Fruit fly (Drosophila melanogaster) whole organism, embryonic: ENCODE data around the gene Ythdf.

Experiments used
- CG10274 ChIP-seq: fragments of 200-800 bp; sonication (Bioruptor generic); optimal IDR thresholded peaks from 3 replicates; lab custom pipeline; 2017; ENCODE audit warnings: missing biosample characterization, mild to moderate bottlenecking, missing genetic modification characterization
- CG10565 ChIP-seq: fragments of 200-800 bp; sonication (Bioruptor generic); optimal IDR thresholded peaks from 3 replicates; lab custom pipeline; 2016; ENCODE audit warnings: missing biosample characterization, mild to moderate bottlenecking, missing genetic modification characterization
- CG12155 ChIP-seq: fragments of 200-800 bp; sonication (Bioruptor generic); optimal IDR thresholded peaks from 3 replicates; lab custom pipeline; 2016; ENCODE audit warnings: missing biosample characterization, missing genetic modification characterization
- CG12299 ChIP-seq: fragments of 200-800 bp; sonication (Bioruptor generic); optimal IDR thresholded peaks from 2 replicates; lab custom pipeline; 2018; ENCODE audit warnings: missing biosample characterization, mild to moderate bottlenecking, missing genetic modification characterization
- CG12942 ChIP-seq: fragments of 200-800 bp; sonication (Bioruptor generic); optimal IDR thresholded peaks from 3 replicates; lab custom pipeline; 2016; ENCODE audit warnings: missing biosample characterization, missing genetic modification characterization
- CG13624 ChIP-seq: fragments of 200-800 bp; sonication (Bioruptor generic); optimal IDR thresholded peaks from 2 replicates; lab custom pipeline; 2016; ENCODE audit warnings: missing biosample characterization, missing genetic modification characterization
- CG15479 ChIP-seq: fragments of 200-800 bp; sonication (Bioruptor generic); optimal IDR thresholded peaks from 3 replicates; lab custom pipeline; 2019; ENCODE audit warnings: missing biosample characterization, mild to moderate bottlenecking, missing genetic modification characterization, moderate library complexity
- CG2129 ChIP-seq: fragments of 200-800 bp; sonication (Bioruptor generic); IDR thresholded peaks from 2 replicates; pipeline ENCODE4 v1.3.6; 2022; ENCODE audit warnings: missing biosample characterization, missing genetic modification characterization; ENCODE audit not compliant: partially characterized antibody
- CG33213 ChIP-seq: fragments of 200-800 bp; sonication (Bioruptor generic); optimal IDR thresholded peaks from 3 replicates; lab custom pipeline; 2016; ENCODE audit warnings: missing biosample characterization, missing genetic modification characterization
- CG3726 ChIP-seq: fragments of 200-800 bp; sonication (Bioruptor generic); IDR thresholded peaks from 3 replicates; pipeline ENCODE4, ENCODE4 v1.3.6; 2022; ENCODE audit warnings: missing biosample characterization, missing genetic modification characterization
- CG4424 ChIP-seq: fragments of 200-800 bp; sonication (Bioruptor generic); optimal IDR thresholded peaks from 3 replicates; lab custom pipeline; 2016; ENCODE audit warnings: missing biosample characterization, missing genetic modification characterization
- CG9609 ChIP-seq: fragments of 200-800 bp; sonication (Bioruptor generic); optimal IDR thresholded peaks from 3 replicates; lab custom pipeline; 2016; ENCODE audit warnings: missing biosample characterization, missing genetic modification characterization
- CG9817 ChIP-seq: fragments of 200-800 bp; sonication (Bioruptor generic); optimal IDR thresholded peaks from 2 replicates; lab custom pipeline; 2018; ENCODE audit warnings: missing biosample characterization, mild to moderate bottlenecking, missing genetic modification characterization, moderate library complexity
- ERR ChIP-seq: fragments of 200-800 bp; sonication (Bioruptor generic); optimal IDR thresholded peaks from 2 replicates; lab custom pipeline; 2016; ENCODE audit warnings: missing biosample characterization, missing genetic modification characterization
- Gsc ChIP-seq: fragments of 200-800 bp; sonication (Bioruptor generic); IDR thresholded peaks from 2 replicates; pipeline ENCODE4 v1.3.6; 2022; ENCODE audit warnings: missing biosample characterization, missing genetic modification characterization
- HLH4C ChIP-seq: fragments of 200-800 bp; sonication (Bioruptor generic); IDR thresholded peaks from 3 replicates; pipeline ENCODE4 v1.3.6; 2022; ENCODE audit warnings: missing biosample characterization, missing genetic modification characterization; ENCODE audit not compliant: partially characterized antibody
- Hsf ChIP-seq: fragments of 200-800 bp; sonication (Bioruptor generic); optimal IDR thresholded peaks from 3 replicates; lab custom pipeline; 2016; ENCODE audit warnings: missing biosample characterization, missing genetic modification characterization
- MBD-R2 ChIP-seq: fragments of 200-800 bp; sonication (Bioruptor generic); IDR thresholded peaks from 2 replicates; pipeline ENCODE4 v1.3.6; 2022; ENCODE audit warnings: missing biosample characterization, missing genetic modification characterization
- Mad ChIP-seq: fragments of 200-800 bp; sonication (Bioruptor generic); optimal IDR thresholded peaks from 2 replicates; lab custom pipeline; 2016; ENCODE audit warnings: missing biosample characterization, missing genetic modification characterization
- Max ChIP-seq: fragments of 200-800 bp; sonication (Bioruptor generic); optimal IDR thresholded peaks from 2 replicates; lab custom pipeline; 2016; ENCODE audit warnings: missing biosample characterization, mild to moderate bottlenecking, missing genetic modification characterization
- Med ChIP-seq: fragments of 200-800 bp; sonication (Bioruptor generic); peaks from one replicate; lab custom pipeline; 2016; ENCODE audit warnings: missing biosample characterization, missing genetic modification characterization, mild to moderate bottlenecking, inconsistent platforms, moderate library complexity
- Optix ChIP-seq: fragments of 200-800 bp; sonication (Bioruptor generic); IDR thresholded peaks from 3 replicates; pipeline ENCODE4 v1.3.6; 2022; ENCODE audit warnings: missing biosample characterization, missing genetic modification characterization
- Poxn ChIP-seq: fragments of 200-800 bp; sonication (Bioruptor generic); IDR thresholded peaks from 2 replicates; pipeline ENCODE4 v1.3.6; 2022; ENCODE audit warnings: missing biosample characterization, missing genetic modification characterization
- Side ChIP-seq: fragments of 200-800 bp; sonication (Bioruptor generic); optimal IDR thresholded peaks from 2 replicates; lab custom pipeline; 2016; ENCODE audit warnings: missing biosample characterization, missing genetic modification characterization
- Spps ChIP-seq: fragments of 200-800 bp; sonication (Bioruptor generic); optimal IDR thresholded peaks from 2 replicates; lab custom pipeline; 2018; ENCODE audit warnings: missing biosample characterization, mild to moderate bottlenecking, missing genetic modification characterization
- Sry-δ ChIP-seq: fragments of 200-800 bp; sonication (Bioruptor generic); optimal IDR thresholded peaks from 2 replicates; lab custom pipeline; 2016; ENCODE audit warnings: missing biosample characterization, missing genetic modification characterization
- Stat92E ChIP-seq, 3 experiments: fragments of >200 bp in 2 of 3; fragments of 200-800 bp in 1 of 3; sonication (Bioruptor generic) in 1 of 3; optimal IDR thresholded peaks; 2 replicates each; lab custom pipeline; 2017 to 2019; ENCODE audit warnings: missing biosample characterization in 3 of 3, missing genetic modification characterization in 3 of 3, mild to moderate bottlenecking in 1 of 3, moderate library complexity in 1 of 3
- ara ChIP-seq: fragments of 200-800 bp; sonication (Bioruptor generic); IDR thresholded peaks from 2 replicates; pipeline ENCODE4 v1.3.6; 2022; ENCODE audit warnings: missing biosample characterization, missing genetic modification characterization
- ase ChIP-seq: fragments of 200-800 bp; sonication (Bioruptor generic); IDR thresholded peaks from 3 replicates; pipeline ENCODE4 v1.3.6; 2022; ENCODE audit warnings: missing biosample characterization, missing genetic modification characterization
- cg ChIP-seq: fragments of 200-800 bp; sonication (Bioruptor generic); optimal IDR thresholded peaks from 3 replicates; lab custom pipeline; 2019; ENCODE audit warnings: missing biosample characterization, mild to moderate bottlenecking, missing genetic modification characterization, moderate library complexity
- chm ChIP-seq: fragments of 200-800 bp; sonication (Bioruptor generic); IDR thresholded peaks from 2 replicates; pipeline ENCODE4 v1.3.6; 2022; ENCODE audit warnings: missing biosample characterization, missing genetic modification characterization
- chn ChIP-seq: fragments of 200-800 bp; sonication (Bioruptor generic); optimal IDR thresholded peaks from 2 replicates; lab custom pipeline; 2016; ENCODE audit warnings: missing biosample characterization, missing genetic modification characterization
- danr ChIP-seq: fragments of 200-800 bp; sonication (Bioruptor generic); IDR thresholded peaks from 2 replicates; pipeline ENCODE4 v1.3.6; 2022; ENCODE audit warnings: missing biosample characterization, missing genetic modification characterization
- disco-r ChIP-seq: fragments of 200-800 bp; sonication (Bioruptor generic); optimal IDR thresholded peaks from 2 replicates; lab custom pipeline; 2016; ENCODE audit warnings: missing biosample characterization, missing genetic modification characterization
- dmrt11E ChIP-seq: fragments of 200-800 bp; sonication (Bioruptor generic); optimal IDR thresholded peaks from 3 replicates; lab custom pipeline; 2018; ENCODE audit warnings: missing biosample characterization, mild to moderate bottlenecking, missing genetic modification characterization, moderate library complexity
- emc ChIP-seq: fragments of 200-800 bp; sonication (Bioruptor generic); optimal IDR thresholded peaks from 2 replicates; lab custom pipeline; 2016; ENCODE audit warnings: missing biosample characterization, missing genetic modification characterization
- grau ChIP-seq: fragments of 200-800 bp; optimal IDR thresholded peaks from 3 replicates; lab custom pipeline; 2019; ENCODE audit warnings: missing biosample characterization, mild to moderate bottlenecking, missing genetic modification characterization, moderate library complexity
- gro ChIP-seq: fragments of 200-800 bp; sonication (Bioruptor generic); optimal IDR thresholded peaks from 2 replicates; lab custom pipeline; 2016; ENCODE audit warnings: missing biosample characterization, missing genetic modification characterization
- jing ChIP-seq: fragments of 200-800 bp; sonication (Bioruptor generic); optimal IDR thresholded peaks from 2 replicates; lab custom pipeline; 2018; ENCODE audit warnings: missing biosample characterization, mild to moderate bottlenecking, missing genetic modification characterization
- maf-S ChIP-seq: fragments of 200-800 bp; sonication (Bioruptor generic); optimal IDR thresholded peaks from 2 replicates; lab custom pipeline; 2016; ENCODE audit warnings: missing biosample characterization, missing genetic modification characterization
- mam ChIP-seq: fragments of 200-800 bp; sonication (Bioruptor generic); optimal IDR thresholded peaks from 3 replicates; lab custom pipeline; 2016; ENCODE audit warnings: missing biosample characterization, missing genetic modification characterization
- pho ChIP-seq: fragments of 200-800 bp; sonication (Bioruptor generic); optimal IDR thresholded peaks from 2 replicates; lab custom pipeline; 2016; ENCODE audit warnings: missing biosample characterization, missing genetic modification characterization
- pita ChIP-seq: fragments of 200-800 bp; sonication (Bioruptor generic); optimal IDR thresholded peaks from 2 replicates; lab custom pipeline; 2017; ENCODE audit warnings: missing biosample characterization, mild to moderate bottlenecking, missing genetic modification characterization
- pnt ChIP-seq: fragments of 200-800 bp; sonication (Bioruptor generic); optimal IDR thresholded peaks from 3 replicates; lab custom pipeline; 2016; ENCODE audit warnings: missing biosample characterization, missing genetic modification characterization
- shn ChIP-seq: fragments of 200-800 bp; sonication (Bioruptor generic); optimal IDR thresholded peaks from 3 replicates; lab custom pipeline; 2016; ENCODE audit warnings: missing biosample characterization, missing genetic modification characterization
- sima ChIP-seq: fragments of 200-800 bp; sonication (Bioruptor generic); optimal IDR thresholded peaks from 2 replicates; lab custom pipeline; 2016; ENCODE audit warnings: missing biosample characterization, missing genetic modification characterization
- slou ChIP-seq: fragments of 200-800 bp; sonication (Bioruptor generic); optimal IDR thresholded peaks from 3 replicates; lab custom pipeline; 2016; ENCODE audit warnings: missing biosample characterization, missing genetic modification characterization
- slp2 ChIP-seq: fragments of 200-800 bp; sonication (Bioruptor generic); optimal IDR thresholded peaks from 2 replicates; lab custom pipeline; 2016; ENCODE audit warnings: missing biosample characterization, missing genetic modification characterization
- sr ChIP-seq: fragments of 200-800 bp; sonication (Bioruptor generic); IDR thresholded peaks from 3 replicates; pipeline ENCODE4 v1.3.6; 2022; ENCODE audit warnings: missing biosample characterization, missing genetic modification characterization
- stc ChIP-seq: fragments of 200-800 bp; sonication (Bioruptor generic); IDR thresholded peaks from 2 replicates; pipeline ENCODE4 v1.3.6; 2022; ENCODE audit warnings: missing biosample characterization, missing genetic modification characterization
- trem ChIP-seq: fragments of 200-800 bp; optimal IDR thresholded peaks from 3 replicates; lab custom pipeline; 2019; ENCODE audit warnings: missing biosample characterization, mild to moderate bottlenecking, missing genetic modification characterization, moderate library complexity
- vnd ChIP-seq: fragments of 200-800 bp; sonication (Bioruptor generic); IDR thresholded peaks from 3 replicates; pipeline ENCODE4 v1.3.6; 2022; ENCODE audit warnings: missing biosample characterization, missing genetic modification characterization; ENCODE audit not compliant: partially characterized antibody

Gene Ythdf

DNA sequence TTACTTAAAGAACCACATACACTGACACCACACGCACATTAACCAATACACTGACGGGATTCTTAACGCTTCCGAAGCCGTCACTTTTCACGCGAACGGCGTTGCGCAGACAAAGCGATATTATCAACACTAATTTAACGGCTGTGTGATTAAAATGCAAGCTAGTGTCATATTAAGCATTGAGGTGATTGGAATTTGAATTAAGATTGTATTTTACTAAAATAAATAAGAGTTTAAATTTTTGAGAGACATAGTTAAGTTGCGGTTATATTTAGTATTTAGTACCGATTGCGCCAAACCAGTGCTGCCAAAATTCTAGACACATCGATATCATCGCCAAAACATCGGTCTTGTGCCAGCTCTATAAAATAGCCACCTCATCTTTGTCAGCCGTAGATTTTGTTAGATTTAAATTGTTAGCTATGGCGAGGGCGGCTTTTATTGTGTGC is at the start of gene Ythdf, which contains the start of gene bai (continued):
- TF ChIP-seq MBD-R2 (GFP tag; lab: Robert Waterston, UW) (peak; percentile 59), chm (GFP tag; lab: Robert Waterston, UW) (0 out of 2 replicates have a peak, but pooled peaks have one; percentile 13), sr (GFP tag; lab: Robert Waterston, UW) (no peak), trem (tag; lab: Kevin White, UChicago) (peak; percentile 76), CG9609 (GFP tag; lab: Kevin White, UChicago) (peak; percentile 21), CG10565 (GFP tag; lab: Kevin White, UChicago) (no peak), grau (tag; lab: Kevin White, UChicago) (no peak), CG4424 (GFP tag; lab: Kevin White, UChicago) (peak; percentile 39), Side (GFP tag; lab: Kevin White, UChicago) (peak; percentile 27), Poxn (GFP tag; lab: Robert Waterston, UW) (no peak), dmrt11E (peak; percentile 34), Optix (GFP tag; lab: Robert Waterston, UW) (no peak), CG15479 (peak; percentile 27), CG33213 (GFP tag; lab: Kevin White, UChicago) (peak; percentile 23), ERR (GFP tag; lab: Kevin White, UChicago) (peak; percentile 13), shn (peak; percentile 16), chn (peak; percentile 47), emc (GFP tag; lab: Kevin White, UChicago) (no peak), CG12942 (peak; percentile 34), CG9817 (tag; lab: Kevin White, UChicago) (no peak), Sry-δ (GFP tag; lab: Kevin White, UChicago) (peak; percentile 97), Hsf (peak; percentile 50), gro (GFP tag; lab: Kevin White, UChicago) (peak; percentile 35), slp2 (GFP tag; lab: Kevin White, UChicago) (peak; percentile 12), Spps (tag; lab: Kevin White, UChicago) (no peak), maf-S (GFP tag; lab: Kevin White, UChicago) (peak; percentile 43), ara (GFP tag; lab: Robert Waterston, UW) (no peak), CG12299 (no peak), pita (GFP tag; lab: Kevin White, UChicago) (no peak), CG3726 (no peak), vnd (GFP tag; lab: Robert Waterston, UW) (peak; percentile 83), CG10274 (no peak), ase (GFP tag; lab: Robert Waterston, UW) (no peak), jing (GFP tag; lab: Kevin White, UChicago) (no peak), danr (GFP tag; lab: Robert Waterston, UW) (no peak), mam (GFP tag; lab: Kevin White, UChicago) (peak; percentile 63), Stat92E (GFP tag; optimal IDR thresholded peaks at IDR 0.05; lab: Kevin White, UChicago) (no peak), stc (no peak), Mad (GFP tag; lab: Kevin White, UChicago) (peak; percentile 52), CG2129 (GFP tag; lab: Robert Waterston, UW) (peak; percentile 74), disco-r (GFP tag; lab: Kevin White, UChicago) (no peak), slou (GFP tag; lab: Kevin White, UChicago) (peak; percentile 37), pnt (no peak), CG12155 (GFP tag; lab: Kevin White, UChicago) (peak; percentile 63), CG13624 (peak; percentile 65), HLH4C (GFP tag; lab: Robert Waterston, UW) (peak; percentile 80), Gsc (no peak), cg (GFP tag; lab: Kevin White, UChicago) (peak; percentile 96), Max (GFP tag; lab: Kevin White, UChicago) (peak; percentile 59), sima (GFP tag; lab: Kevin White, UChicago) (no peak), pho (GFP tag; lab: Kevin White, UChicago) (peak; percentile 38), Med (GFP tag; lab: Kevin White, UChicago) (peak; percentile 73)
